Fruit fly (Drosophila melanogaster) whole organism: ENCODE data around the gene Crg-1.

Source experiments
- CG8478 ChIP-seq: fragments of >200 bp; optimal IDR thresholded peaks from 2 replicates; lab custom pipeline; 2018; ENCODE audit warnings: inconsistent platforms
- Dll ChIP-seq: fragments of >200 bp; optimal IDR thresholded peaks from 2 replicates; lab custom pipeline; 2017
- EcR ChIP-seq, 2 experiments: fragments of >200 bp; optimal IDR thresholded peaks; 2 replicates each; lab custom pipeline; 2017; ENCODE audit warnings: missing biosample characterization in 2 of 2, missing genetic modification characterization in 2 of 2, missing genetic modification reagents in 2 of 2
- pan ChIP-seq: fragments of >200 bp; optimal IDR thresholded peaks from 2 replicates; lab custom pipeline; 2017
- psq ChIP-seq: fragments of >200 bp; optimal IDR thresholded peaks from 2 replicates; lab custom pipeline; 2017
- usp ChIP-seq: fragments of >200 bp; optimal IDR thresholded peaks from 2 replicates; lab custom pipeline; 2017; ENCODE audit warnings: missing biosample characterization, missing genetic modification characterization, mixed read lengths

dm6 chrX:3846393-3846792, 53.4 kb downstream of the Crg-1 start:
- no peak for TF ChIP-seq CG8478
- TF ChIP-seq EcR (GFP tag; optimal IDR thresholded peaks at IDR 0.05; lab: Kevin White, UChicago), result no peak
- no peak for TF ChIP-seq psq (lab: Kevin White, UChicago)
- TF ChIP-seq usp (GFP tag; lab: Kevin White, UChicago), result no peak
- TF ChIP-seq pan (lab: Kevin White, UChicago), result no peak
- no peak for TF ChIP-seq Dll
